Fruit fly (Drosophila melanogaster): ENCODE measurements around the gene CG31088.

CG31088 gene

DNA sequence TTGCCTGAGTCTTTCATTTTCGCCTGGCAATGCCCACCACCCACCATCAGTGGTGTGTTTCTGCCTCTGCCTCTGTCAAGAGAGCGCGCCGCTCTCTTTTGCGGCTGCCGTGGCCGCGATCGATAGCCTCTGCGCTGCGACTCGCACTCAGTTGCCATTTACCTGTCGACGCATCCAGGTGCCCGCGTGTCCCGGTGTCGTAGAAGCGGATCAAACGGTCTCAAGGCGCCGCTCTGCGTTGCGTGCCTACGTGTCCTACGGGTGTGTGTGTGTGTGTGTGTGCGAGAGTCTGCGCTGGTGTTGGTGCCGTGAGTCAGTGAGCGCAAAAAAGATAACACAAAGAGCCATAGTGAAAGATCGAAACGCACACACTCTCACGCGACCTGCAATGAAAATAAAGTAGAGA lies 30.0 kb downstream of the CG31088 start, which contains the start of gene Fbxl7 (continued):
- TF ChIP-seq CG18619 (GFP tag; optimal IDR thresholded peaks at IDR 0.05): no peak
- no peak for TF ChIP-seq Nf-YA (GFP tag; IDR thresholded peaks at IDR 0.05)
- TF ChIP-seq CG15073 (GFP tag; optimal IDR thresholded peaks at IDR 0.05): no peak
- TF ChIP-seq CG12219 (GFP tag; optimal IDR thresholded peaks at IDR 0.05): no peak
- no peak for TF ChIP-seq sim (GFP tag; IDR thresholded peaks at IDR 0.05)
- no peak for TF ChIP-seq pan (optimal IDR thresholded peaks at IDR 0.05)
- TF ChIP-seq pan (GFP tag; optimal IDR thresholded peaks at IDR 0.05 in 1 of 2, IDR thresholded peaks at IDR 0.05 in 1 of 2): no peak
- TF ChIP-seq Lim3 (GFP tag; IDR thresholded peaks at IDR 0.05): no peak
- TF ChIP-seq HLH54F (GFP tag; optimal IDR thresholded peaks at IDR 0.05): no peak
- no peak for TF ChIP-seq Scr (GFP tag; IDR thresholded peaks at IDR 0.05; ENCODE audit: partially characterized antibody)
- peak; percentile 67 for TF ChIP-seq sd (tag; optimal IDR thresholded peaks at IDR 0.05)
- TF ChIP-seq ftz-f1 (GFP tag; optimal IDR thresholded peaks at IDR 0.05): peak; percentile 46
- 0 out of 2 replicates have a peak, but pooled peaks have one; percentile 15 for TF ChIP-seq CG17612 (GFP tag; IDR thresholded peaks at IDR 0.05)
- 0 out of 3 replicates have a peak, but pooled peaks have one; percentile 29 for TF ChIP-seq so (GFP tag; IDR thresholded peaks at IDR 0.05)
- no peak for TF ChIP-seq ap (GFP tag; IDR thresholded peaks at IDR 0.05)
- TF ChIP-seq CG11247 (GFP tag; IDR thresholded peaks at IDR 0.05): peak; percentile 83
- no peak for TF ChIP-seq gem (tag; optimal IDR thresholded peaks at IDR 0.05)
- no peak for TF ChIP-seq CG8388 (GFP tag; optimal IDR thresholded peaks at IDR 0.05)
- no peak for TF ChIP-seq CG4617 (GFP tag; optimal IDR thresholded peaks at IDR 0.05; ENCODE audit: borderline replicate concordance)
- TF ChIP-seq wdn (GFP tag; IDR thresholded peaks at IDR 0.05): no peak
- TF ChIP-seq Atf-2 (GFP tag; optimal IDR thresholded peaks at IDR 0.05): no peak
- TF ChIP-seq disco-r (GFP tag; optimal IDR thresholded peaks at IDR 0.05): no peak
- peak; percentile 44 for TF ChIP-seq CG8089 (GFP tag; optimal IDR thresholded peaks at IDR 0.05)
- TF ChIP-seq CG43689 (GFP tag; IDR thresholded peaks at IDR 0.05): no peak
- no peak for TF ChIP-seq twi (tag; optimal IDR thresholded peaks at IDR 0.05)
- TF ChIP-seq CG17802 (tag; optimal IDR thresholded peaks at IDR 0.05): no peak
- 0 out of 2 replicates have a peak, but pooled peaks have one; percentile 27 for TF ChIP-seq Awh (GFP tag; IDR thresholded peaks at IDR 0.05)
- TF ChIP-seq NC2β (GFP tag; optimal IDR thresholded peaks at IDR 0.05): peak; percentile 17
- peak; percentile 92 for TF ChIP-seq CG15479 (GFP tag; optimal IDR thresholded peaks at IDR 0.05)
- no peak for TF ChIP-seq hb (GFP tag; IDR thresholded peaks at IDR 0.05; ENCODE audit: partially characterized antibody)
- TF ChIP-seq Stat92E (GFP tag; optimal IDR thresholded peaks at IDR 0.05): peak in 1 of 3 experiments; percentile 48
- 0 out of 3 replicates have a peak, but pooled peaks have one; percentile 32 for TF ChIP-seq CG34422 (GFP tag; IDR thresholded peaks at IDR 0.05)
- no peak for TF ChIP-seq gro (GFP tag; optimal IDR thresholded peaks at IDR 0.05)
- TF ChIP-seq HLH3B (GFP tag; IDR thresholded peaks at IDR 0.05): no peak
- TF ChIP-seq Hr3 (GFP tag; optimal IDR thresholded peaks at IDR 0.05): no peak
- no peak for TF ChIP-seq CG6272 (GFP tag; IDR thresholded peaks at IDR 0.05)
- no peak for TF ChIP-seq kay (GFP tag; optimal IDR thresholded peaks at IDR 0.05)
- no peak for TF ChIP-seq CG12155 (GFP tag; optimal IDR thresholded peaks at IDR 0.05)
- no peak for TF ChIP-seq dm (GFP tag; optimal IDR thresholded peaks at IDR 0.05)
- no peak for TF ChIP-seq Oli (tag; optimal IDR thresholded peaks at IDR 0.05)
- TF ChIP-seq gsb (GFP tag; IDR thresholded peaks at IDR 0.05): no peak
- no peak for TF ChIP-seq Tbp (GFP tag; optimal IDR thresholded peaks at IDR 0.05)
- TF ChIP-seq grau (tag; optimal IDR thresholded peaks at IDR 0.05): no peak
- TF ChIP-seq CG9817 (tag; optimal IDR thresholded peaks at IDR 0.05): no peak
- TF ChIP-seq CG34376 (GFP tag; optimal IDR thresholded peaks at IDR 0.05): no peak
- peak; percentile 35 for TF ChIP-seq CG8924 (tag; optimal IDR thresholded peaks at IDR 0.05)
- no peak for TF ChIP-seq Hey (tag; optimal IDR thresholded peaks at IDR 0.05)
- TF ChIP-seq CG11695 (GFP tag; IDR thresholded peaks at IDR 0.05): 0 out of 3 replicates have a peak, but pooled peaks have one; percentile 34
- TF ChIP-seq ab (GFP tag; optimal IDR thresholded peaks at IDR 0.05): no peak
- TF ChIP-seq Sry-δ (GFP tag; optimal IDR thresholded peaks at IDR 0.05): no peak
- TF ChIP-seq CG14860 (GFP tag; IDR thresholded peaks at IDR 0.05; ENCODE audit: partially characterized antibody): no peak
- TF ChIP-seq ci (GFP tag; IDR thresholded peaks at IDR 0.05): peak; percentile 69; the same call in 2 of the 3 replicates
